Worm (Caenorhabditis elegans): ENCODE results near the gene clc-29.
A peak's percentile ranks its signal among the peaks of the same experiment; 100 is the strongest.

clc-29 gene

DNA sequence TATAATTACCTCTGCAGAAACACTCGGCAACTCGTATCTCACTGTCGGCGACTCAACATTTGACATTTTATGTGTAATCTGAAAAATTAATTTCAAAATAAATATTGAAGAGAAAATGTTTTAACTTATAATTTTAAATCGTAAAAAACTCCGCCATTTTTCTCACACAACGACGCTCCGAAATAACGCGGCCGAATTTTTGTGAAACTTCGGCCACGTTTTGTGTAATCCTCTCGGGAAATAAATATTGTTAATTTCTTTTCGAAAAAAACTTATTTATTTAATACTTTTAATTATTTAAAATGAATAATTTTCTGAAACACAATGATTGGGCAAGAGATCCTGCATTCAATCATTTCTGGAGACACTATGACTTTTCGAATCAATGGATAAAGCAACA is 40.4 kb downstream of the clc-29 start, which contains the start of the genes F10E9.7 and F10E9.5 (continued):
- TF ChIP-seq sdc-2 (tag; optimal IDR thresholded peaks at IDR 0.05): no peak
- no peak for TF ChIP-seq ceh-6 (GFP tag; optimal IDR thresholded peaks at IDR 0.05)
- peak; percentile 90 for TF ChIP-seq hlh-8 (tag; optimal IDR thresholded peaks at IDR 0.05)
- no peak for TF ChIP-seq unc-3 (GFP tag; conservative IDR thresholded peaks at IDR 0.05)
- TF ChIP-seq unc-3 (tag; optimal IDR thresholded peaks at IDR 0.05): peak; percentile 29
- TF ChIP-seq elt-2 (tag; optimal IDR thresholded peaks at IDR 0.05): peak; percentile 75
- peak; percentile 2 for TF ChIP-seq ceh-18 (tag; optimal IDR thresholded peaks at IDR 0.05)
- no peak for TF ChIP-seq ceh-22 (tag; optimal IDR thresholded peaks at IDR 0.05)
- peak; percentile 87 for TF ChIP-seq ets-4 (tag; optimal IDR thresholded peaks at IDR 0.05)
- TF ChIP-seq ceh-2 (tag; optimal IDR thresholded peaks at IDR 0.05): peak; percentile 93
- TF ChIP-seq unc-42 (tag; optimal IDR thresholded peaks at IDR 0.05): peak; percentile 24
- TF ChIP-seq hlh-15 (tag; optimal IDR thresholded peaks at IDR 0.05): no peak
- TF ChIP-seq ceh-24 (tag; optimal IDR thresholded peaks at IDR 0.05): no peak
- no peak for TF ChIP-seq Y22D7AL.16 (tag; optimal IDR thresholded peaks at IDR 0.05)
- TF ChIP-seq nhr-11 (tag; optimal IDR thresholded peaks at IDR 0.05): no peak
- peak; percentile 81 for TF ChIP-seq tbx-7 (tag; optimal IDR thresholded peaks at IDR 0.05)
- TF ChIP-seq ceh-30 (tag; optimal IDR thresholded peaks at IDR 0.05): no peak
- TF ChIP-seq nfya-1 (tag; optimal IDR thresholded peaks at IDR 0.05): peak; percentile 24
- no peak for TF ChIP-seq ceh-19 (GFP tag; optimal IDR thresholded peaks at IDR 0.05)
- TF ChIP-seq odd-2 (tag; optimal IDR thresholded peaks at IDR 0.05): no peak
- peak; percentile 21 for TF ChIP-seq F13H6.1 (tag; optimal IDR thresholded peaks at IDR 0.05)
- TF ChIP-seq ref-2 (tag; optimal IDR thresholded peaks at IDR 0.05): peak; percentile 80

ce11 chrIII:8305816-8306215 is 41.9 kb downstream of the clc-29 start:
- TF ChIP-seq nhr-232 (tag; optimal IDR thresholded peaks at IDR 0.05) (no peak), pqm-1 (tag; optimal IDR thresholded peaks at IDR 0.05) (no peak), T23F11.4 (GFP tag; optimal IDR thresholded peaks at IDR 0.05) (no peak), hlh-13 (GFP tag; optimal IDR thresholded peaks at IDR 0.05) (no peak), ceh-2 (tag; optimal IDR thresholded peaks at IDR 0.05) (no peak), rnt-1 (tag; optimal IDR thresholded peaks at IDR 0.05) (no peak), mec-3 (tag; optimal IDR thresholded peaks at IDR 0.05; ENCODE audit: borderline replicate concordance) (no peak), odd-2 (tag; optimal IDR thresholded peaks at IDR 0.05) (no peak), hlh-15 (tag; optimal IDR thresholded peaks at IDR 0.05) (no peak), elt-4 (tag; optimal IDR thresholded peaks at IDR 0.05) (no peak), lin-11 (tag; optimal IDR thresholded peaks at IDR 0.05) (no peak), ttx-3 (tag; optimal IDR thresholded peaks at IDR 0.05) (no peak)

DNA sequence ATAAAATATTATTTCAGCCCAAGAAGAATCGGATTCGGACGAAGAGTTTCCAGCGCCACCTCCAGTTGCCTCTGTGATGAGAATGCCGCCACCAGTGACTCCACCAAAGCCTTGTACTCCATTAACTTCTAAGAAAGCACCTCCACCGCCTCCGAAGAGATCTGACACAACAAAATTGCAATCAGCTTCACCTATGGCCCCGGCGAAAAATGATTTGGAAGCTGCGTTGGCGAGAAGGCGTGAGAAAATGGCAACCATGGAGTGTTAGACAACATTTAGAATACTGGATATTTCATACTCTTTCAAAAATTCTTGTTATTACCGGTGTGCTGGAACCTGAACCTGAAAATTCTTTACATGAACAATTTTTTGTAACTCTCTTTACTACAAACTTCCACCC is 42.4 kb downstream of the clc-29 start:
- no peak for TF ChIP-seq ceh-2 (tag; optimal IDR thresholded peaks at IDR 0.05)
- TF ChIP-seq madf-2 (tag; optimal IDR thresholded peaks at IDR 0.05): no peak
- TF ChIP-seq fkh-6 (tag; optimal IDR thresholded peaks at IDR 0.05): no peak
- no peak for TF ChIP-seq ceh-24 (tag; optimal IDR thresholded peaks at IDR 0.05)
- TF ChIP-seq ceh-18 (tag; optimal IDR thresholded peaks at IDR 0.05): no peak
- TF ChIP-seq rnt-1 (tag; optimal IDR thresholded peaks at IDR 0.05): no peak
- TF ChIP-seq ceh-30 (tag; optimal IDR thresholded peaks at IDR 0.05): no peak
- TF ChIP-seq ref-2 (tag; optimal IDR thresholded peaks at IDR 0.05): no peak
- TF ChIP-seq ama-1 (optimal IDR thresholded peaks at IDR 0.05): no peak
- TF ChIP-seq F13H6.1 (tag; optimal IDR thresholded peaks at IDR 0.05): no peak
- no peak for TF ChIP-seq K02D7.2 (tag; optimal IDR thresholded peaks at IDR 0.05)
- TF ChIP-seq hlh-15 (tag; optimal IDR thresholded peaks at IDR 0.05): no peak
- no peak for TF ChIP-seq unc-3 (GFP tag; conservative IDR thresholded peaks at IDR 0.05)
- TF ChIP-seq unc-3 (tag; optimal IDR thresholded peaks at IDR 0.05): no peak
- no peak for TF ChIP-seq unc-86 (tag; optimal IDR thresholded peaks at IDR 0.05)
- TF ChIP-seq dmd-4 (tag; optimal IDR thresholded peaks at IDR 0.05; ENCODE audit: borderline replicate concordance): no peak
- no peak for TF ChIP-seq syd-9 (tag; optimal IDR thresholded peaks at IDR 0.05)
- no peak for TF ChIP-seq lim-6 (tag; optimal IDR thresholded peaks at IDR 0.05)
- no peak for TF ChIP-seq nfya-1 (tag; optimal IDR thresholded peaks at IDR 0.05)
- no peak for TF ChIP-seq hlh-6 (tag; optimal IDR thresholded peaks at IDR 0.05)
